Worm (Caenorhabditis elegans): ENCODE results near the gene F36H12.3.

DNA sequence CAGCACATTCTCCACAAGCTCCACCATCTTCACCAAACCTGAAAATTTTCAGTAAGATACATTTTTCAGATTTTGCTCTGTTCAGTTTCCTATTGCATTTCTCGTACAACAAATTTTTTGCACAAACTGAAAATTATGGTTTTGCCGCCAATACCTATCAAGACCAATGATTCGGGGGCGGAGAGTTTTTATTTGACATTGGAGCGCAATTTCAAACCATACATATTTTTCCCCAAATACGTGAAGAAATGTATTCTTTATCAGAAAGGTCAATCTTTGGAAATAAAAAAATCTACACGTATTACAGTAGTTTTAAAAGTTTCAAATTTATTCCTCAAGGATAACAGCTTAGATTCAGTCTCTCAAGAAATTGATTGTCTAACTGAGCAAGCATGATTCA lies 6.1 kb upstream of the F36H12.3 start, which contains the start of gene F36H12.5:
- TF ChIP-seq hlh-8 (tag; optimal IDR thresholded peaks at IDR 0.05), result no peak
- no peak for TF ChIP-seq nhr-11 (tag; optimal IDR thresholded peaks at IDR 0.05)
- TF ChIP-seq pag-3 (tag; optimal IDR thresholded peaks at IDR 0.05; ENCODE audit: borderline replicate concordance), result no peak
- TF ChIP-seq ama-1 (optimal IDR thresholded peaks at IDR 0.05), result no peak
- no peak for TF ChIP-seq pha-4 (tag; optimal IDR thresholded peaks at IDR 0.05)

All from whole organism, late embryonic.